Fruit fly (Drosophila melanogaster) whole organism, embryonic: ENCODE results near the gene Pcd.

Experiments
- ATbp ChIP-seq: fragments of 200-800 bp; sonication (Bioruptor generic); optimal IDR thresholded peaks from 2 replicates; lab custom pipeline; 2017; ENCODE audit warnings: missing biosample characterization, mild to moderate bottlenecking, missing genetic modification characterization, missing genetic modification reagents
- Aef1 ChIP-seq: fragments of 200-800 bp; sonication (Bioruptor generic); IDR thresholded peaks from 3 replicates; pipeline ENCODE4 v1.3.6; 2022; ENCODE audit warnings: missing biosample characterization, missing genetic modification characterization
- CG1024 ChIP-seq: fragments of 200-800 bp; sonication (Bioruptor generic); IDR thresholded peaks from 2 replicates; pipeline ENCODE4 v1.3.6; 2022; ENCODE audit warnings: missing biosample characterization, missing genetic modification characterization
- CG10366 ChIP-seq: fragments of 200-800 bp; sonication (Bioruptor generic); IDR thresholded peaks from 2 replicates; pipeline ENCODE4 v1.3.6; 2022; ENCODE audit warnings: missing biosample characterization, missing genetic modification characterization
- CG10565 ChIP-seq: fragments of 200-800 bp; sonication (Bioruptor generic); optimal IDR thresholded peaks from 3 replicates; lab custom pipeline; 2016; ENCODE audit warnings: missing biosample characterization, mild to moderate bottlenecking, missing genetic modification characterization
- CG11247 ChIP-seq: fragments of 200-800 bp; sonication (Bioruptor generic); IDR thresholded peaks from 2 replicates; pipeline ENCODE4 v1.3.6; 2022; ENCODE audit warnings: missing biosample characterization, missing genetic modification characterization
- CG11504 ChIP-seq: fragments of 200-800 bp; sonication (Bioruptor generic); optimal IDR thresholded peaks from 3 replicates; lab custom pipeline; 2019; ENCODE audit warnings: missing biosample characterization, mild to moderate bottlenecking, missing genetic modification characterization, moderate library complexity
- CG13123 ChIP-seq: fragments of 200-800 bp; sonication (Bioruptor generic); optimal IDR thresholded peaks from 2 replicates; lab custom pipeline; 2016; ENCODE audit warnings: missing biosample characterization, missing genetic modification characterization
- CG17361 ChIP-seq: fragments of 200-800 bp; sonication (Bioruptor generic); IDR thresholded peaks from 3 replicates; pipeline ENCODE4 v1.3.6; 2022; ENCODE audit warnings: missing biosample characterization, missing genetic modification characterization
- CG17568 ChIP-seq: fragments of 200-800 bp; sonication (Bioruptor generic); optimal IDR thresholded peaks from 2 replicates; lab custom pipeline; 2018; ENCODE audit warnings: missing biosample characterization, mild to moderate bottlenecking, missing genetic modification characterization, moderate library complexity
- CG2120 ChIP-seq: fragments of 200-800 bp; sonication (Bioruptor generic); optimal IDR thresholded peaks from 3 replicates; lab custom pipeline; 2016; ENCODE audit warnings: missing biosample characterization, missing genetic modification characterization
- CG2678 ChIP-seq: fragments of 200-800 bp; sonication (Bioruptor generic); optimal IDR thresholded peaks from 3 replicates; lab custom pipeline; 2019; ENCODE audit warnings: missing biosample characterization, mild to moderate bottlenecking, missing genetic modification characterization, moderate library complexity
- CG30403 ChIP-seq: fragments of 200-800 bp; sonication (Bioruptor generic); optimal IDR thresholded peaks from 3 replicates; lab custom pipeline; 2016; ENCODE audit warnings: missing biosample characterization, missing genetic modification characterization
- CG32772 ChIP-seq: fragments of 200-800 bp; sonication (Bioruptor generic); IDR thresholded peaks from 2 replicates; pipeline ENCODE4 v1.3.6; 2022; ENCODE audit warnings: missing biosample characterization, missing genetic modification characterization
- CG4328 ChIP-seq: fragments of 200-800 bp; sonication (Bioruptor generic); optimal IDR thresholded peaks from 3 replicates; lab custom pipeline; 2017; ENCODE audit warnings: missing biosample characterization, missing genetic modification reagents, missing genetic modification characterization
- CG4820 ChIP-seq: fragments of 200-800 bp; sonication (Bioruptor generic); optimal IDR thresholded peaks from 3 replicates; lab custom pipeline; 2016; ENCODE audit warnings: missing biosample characterization, missing genetic modification characterization
- CG6689 ChIP-seq: fragments of 200-800 bp; sonication (Bioruptor generic); IDR thresholded peaks from 2 replicates; pipeline ENCODE4 v1.3.6; 2022; ENCODE audit warnings: missing biosample characterization, missing genetic modification characterization
- CG8388 ChIP-seq: fragments of 200-800 bp; sonication (Bioruptor generic); optimal IDR thresholded peaks from 2 replicates; lab custom pipeline; 2019; ENCODE audit warnings: missing biosample characterization, mild to moderate bottlenecking, missing genetic modification characterization, moderate library complexity
- CoRest ChIP-seq: fragments of 200-800 bp; sonication (Bioruptor generic); optimal IDR thresholded peaks from 3 replicates; lab custom pipeline; 2018; ENCODE audit warnings: missing biosample characterization, mild to moderate bottlenecking, missing genetic modification characterization, moderate library complexity
- H15 ChIP-seq: fragments of 200-800 bp; sonication (Bioruptor generic); IDR thresholded peaks from 3 replicates; pipeline ENCODE4 v1.3.6; 2022; ENCODE audit warnings: missing biosample characterization, missing genetic modification characterization
- HLH3B ChIP-seq: fragments of 200-800 bp; sonication (Bioruptor generic); IDR thresholded peaks from 2 replicates; pipeline ENCODE4 v1.3.6; 2022; ENCODE audit warnings: missing biosample characterization, missing genetic modification characterization
- Neu2 ChIP-seq: fragments of 200-800 bp; sonication (Bioruptor generic); optimal IDR thresholded peaks from 3 replicates; lab custom pipeline; 2016; ENCODE audit warnings: missing biosample characterization, missing genetic modification characterization, borderline replicate concordance
- PHDP ChIP-seq: fragments of 200-800 bp; sonication (Bioruptor generic); optimal IDR thresholded peaks from 3 replicates; lab custom pipeline; 2018; ENCODE audit warnings: missing biosample characterization, mild to moderate bottlenecking, missing genetic modification characterization, moderate library complexity
- Ptx1 ChIP-seq: fragments of 200-800 bp; sonication (Bioruptor generic); IDR thresholded peaks from 2 replicates; pipeline ENCODE4 v1.3.6; 2022; ENCODE audit warnings: missing biosample characterization, missing genetic modification characterization
- Sox102F ChIP-seq: fragments of 200-800 bp; sonication (Bioruptor generic); optimal IDR thresholded peaks from 2 replicates; lab custom pipeline; 2018; ENCODE audit warnings: missing biosample characterization, mild to moderate bottlenecking, missing genetic modification characterization, moderate library complexity
- Spps ChIP-seq: fragments of 200-800 bp; sonication (Bioruptor generic); optimal IDR thresholded peaks from 2 replicates; lab custom pipeline; 2018; ENCODE audit warnings: missing biosample characterization, mild to moderate bottlenecking, missing genetic modification characterization
- Ssrp ChIP-seq: fragments of 200-800 bp; sonication (Bioruptor generic); optimal IDR thresholded peaks from 2 replicates; lab custom pipeline; 2018; ENCODE audit warnings: missing biosample characterization, mild to moderate bottlenecking, missing genetic modification characterization, moderate library complexity
- abd-A ChIP-seq: fragments of 200-800 bp; sonication (Bioruptor generic); optimal IDR thresholded peaks from 3 replicates; lab custom pipeline; 2019; ENCODE audit warnings: missing biosample characterization, mild to moderate bottlenecking, missing genetic modification characterization, moderate library complexity
- ara ChIP-seq: fragments of 200-800 bp; sonication (Bioruptor generic); IDR thresholded peaks from 2 replicates; pipeline ENCODE4 v1.3.6; 2022; ENCODE audit warnings: missing biosample characterization, missing genetic modification characterization
- bab2 ChIP-seq: fragments of 200-800 bp; sonication (Bioruptor generic); optimal IDR thresholded peaks from 2 replicates; lab custom pipeline; 2016; ENCODE audit warnings: missing biosample characterization, missing genetic modification characterization
- chn ChIP-seq: fragments of 200-800 bp; sonication (Bioruptor generic); optimal IDR thresholded peaks from 2 replicates; lab custom pipeline; 2016; ENCODE audit warnings: missing biosample characterization, missing genetic modification characterization
- cwo ChIP-seq: fragments of 200-800 bp; sonication (Bioruptor generic); optimal IDR thresholded peaks from 3 replicates; lab custom pipeline; 2017; ENCODE audit warnings: missing biosample characterization, missing genetic modification characterization, mild to moderate bottlenecking, moderate library complexity, missing genetic modification reagents
- dmrt11E ChIP-seq: fragments of 200-800 bp; sonication (Bioruptor generic); optimal IDR thresholded peaks from 3 replicates; lab custom pipeline; 2018; ENCODE audit warnings: missing biosample characterization, mild to moderate bottlenecking, missing genetic modification characterization, moderate library complexity
- gem ChIP-seq: fragments of 200-800 bp; sonication (Bioruptor generic); optimal IDR thresholded peaks from 2 replicates; lab custom pipeline; 2019; ENCODE audit warnings: missing biosample characterization, mild to moderate bottlenecking, missing genetic modification characterization, moderate library complexity
- nmo ChIP-seq: fragments of 200-800 bp; sonication (Bioruptor generic); optimal IDR thresholded peaks from 2 replicates; lab custom pipeline; 2018; ENCODE audit warnings: missing biosample characterization, mild to moderate bottlenecking, missing genetic modification characterization, moderate library complexity
- sima ChIP-seq: fragments of 200-800 bp; sonication (Bioruptor generic); optimal IDR thresholded peaks from 2 replicates; lab custom pipeline; 2016; ENCODE audit warnings: missing biosample characterization, missing genetic modification characterization
- ttk ChIP-seq: fragments of 200-800 bp; sonication (Bioruptor generic); IDR thresholded peaks from 2 replicates; pipeline ENCODE4 v2.1.2; 2022; ENCODE audit warnings: missing biosample characterization, missing genetic modification characterization
- vvl ChIP-seq: fragments of 200-800 bp; sonication (Bioruptor generic); IDR thresholded peaks from 2 replicates; pipeline ENCODE4 v1.3.6; 2022; ENCODE audit warnings: missing biosample characterization, missing genetic modification characterization
- wdn ChIP-seq: fragments of 200-800 bp; sonication (Bioruptor generic); IDR thresholded peaks from 2 replicates; pipeline ENCODE4 v1.3.6; 2022; ENCODE audit warnings: missing biosample characterization, missing genetic modification characterization
- yki ChIP-seq: fragments of >200 bp; optimal IDR thresholded peaks from 3 replicates; lab custom pipeline; 2018
- zfh1 ChIP-seq: fragments of 200-800 bp; sonication (Bioruptor generic); IDR thresholded peaks from 3 replicates; pipeline ENCODE4 v1.3.6; 2022; ENCODE audit warnings: missing biosample characterization, missing genetic modification characterization

Pcd gene

dm6 chr3R:29717519-29717918, 5.4 kb upstream of the Pcd start (continued):
- TF ChIP-seq abd-A (tag; lab: Kevin White, UChicago), result no peak
- peak; percentile 72 for TF ChIP-seq gem (tag; lab: Kevin White, UChicago)
- TF ChIP-seq CG17568 (GFP tag; lab: Kevin White, UChicago), result no peak
- TF ChIP-seq CG2120 (GFP tag; lab: Kevin White, UChicago), result peak; percentile 10
- TF ChIP-seq zfh1 (GFP tag; lab: Robert Waterston, UW), result peak; percentile 52; the same call in 1 of the 3 replicates
- no peak for TF ChIP-seq Neu2 (GFP tag; lab: Kevin White, UChicago)
- peak; percentile 63 for TF ChIP-seq ATbp (GFP tag; lab: Kevin White, UChicago)
- peak; percentile 47 for TF ChIP-seq CG4820 (GFP tag; lab: Kevin White, UChicago)
- peak; percentile 44 for TF ChIP-seq Ptx1 (GFP tag; lab: Robert Waterston, UW)
- no peak for TF ChIP-seq sima
- TF ChIP-seq Aef1, result no peak
- no peak for TF ChIP-seq CG13123 (GFP tag; lab: Kevin White, UChicago)
- TF ChIP-seq dmrt11E (tag; lab: Kevin White, UChicago), result peak; percentile 17
- TF ChIP-seq CG4328 (GFP tag; lab: Kevin White, UChicago), result no peak
- TF ChIP-seq CG6689 (GFP tag; lab: Robert Waterston, UW), result 0 out of 2 replicates have a peak, but pooled peaks have one; percentile 22
- TF ChIP-seq Ssrp (tag; lab: Kevin White, UChicago), result peak; percentile 48
- no peak for TF ChIP-seq wdn (GFP tag; lab: Robert Waterston, UW)
- no peak for TF ChIP-seq CG10565 (GFP tag; lab: Kevin White, UChicago)
- TF ChIP-seq CG30403 (GFP tag; lab: Kevin White, UChicago), result peak; percentile 49
- no peak for TF ChIP-seq chn (GFP tag; lab: Kevin White, UChicago)
- peak; percentile 51 for TF ChIP-seq vvl (GFP tag; lab: Robert Waterston, UW)
- peak; percentile 6 for TF ChIP-seq CoRest
- TF ChIP-seq bab2 (GFP tag; lab: Kevin White, UChicago), result peak; percentile 31
- no peak for TF ChIP-seq Spps (tag; lab: Kevin White, UChicago)
- peak; percentile 41; the same call in 1 of the 2 replicates for TF ChIP-seq CG1024
- TF ChIP-seq CG32772 (GFP tag; lab: Robert Waterston, UW), result no peak
- peak; percentile 33; the same call in 1 of the 2 replicates for TF ChIP-seq CG10366 (GFP tag; lab: Robert Waterston, UW)
- peak; percentile 24 for TF ChIP-seq cwo
- TF ChIP-seq yki, result no peak
- TF ChIP-seq H15 (GFP tag; lab: Robert Waterston, UW), result 0 out of 3 replicates have a peak, but pooled peaks have one; percentile 16
- TF ChIP-seq CG2678 (tag; lab: Kevin White, UChicago), result peak; percentile 13
- TF ChIP-seq ara (GFP tag; lab: Robert Waterston, UW), result peak; percentile 23; the same call in 1 of the 2 replicates
- 0 out of 3 replicates have a peak, but pooled peaks have one; percentile 16 for TF ChIP-seq CG17361 (GFP tag; lab: Robert Waterston, UW)
- peak; percentile 64 for TF ChIP-seq ttk (GFP tag; lab: Robert Waterston, UW)
- TF ChIP-seq CG11247 (GFP tag; lab: Robert Waterston, UW), result no peak
- TF ChIP-seq CG11504 (tag; lab: Kevin White, UChicago), result peak; percentile 55
- peak; percentile 53 for TF ChIP-seq CG8388 (GFP tag; lab: Kevin White, UChicago)
- TF ChIP-seq PHDP, result peak; percentile 30
- TF ChIP-seq HLH3B (GFP tag; lab: Robert Waterston, UW), result peak; percentile 43
- peak; percentile 73 for TF ChIP-seq Sox102F (GFP tag; lab: Kevin White, UChicago)
- TF ChIP-seq nmo (GFP tag; lab: Kevin White, UChicago), result peak; percentile 25
